Fruit fly (Drosophila melanogaster) S2 (cell line): ENCODE measurements around the gene CSN8.

ENCODE experiments used
- CG8478 ChIP-seq: fragments of >200 bp; optimal IDR thresholded peaks from 2 replicates; lab custom pipeline; 2018
- CTCF ChIP-seq, 2 experiments: fragments of >200 bp; optimal IDR thresholded peaks; 2 replicates each; lab custom pipeline; 2018

CSN8 gene

dm6 chr2L:8344536-8344935 is 20.1 kb upstream of the CSN8 start:
- no peak for TF ChIP-seq CG8478
- no peak for TF ChIP-seq CTCF (optimal IDR thresholded peaks at IDR 0.05; lab: Kevin White, UChicago)

DNA sequence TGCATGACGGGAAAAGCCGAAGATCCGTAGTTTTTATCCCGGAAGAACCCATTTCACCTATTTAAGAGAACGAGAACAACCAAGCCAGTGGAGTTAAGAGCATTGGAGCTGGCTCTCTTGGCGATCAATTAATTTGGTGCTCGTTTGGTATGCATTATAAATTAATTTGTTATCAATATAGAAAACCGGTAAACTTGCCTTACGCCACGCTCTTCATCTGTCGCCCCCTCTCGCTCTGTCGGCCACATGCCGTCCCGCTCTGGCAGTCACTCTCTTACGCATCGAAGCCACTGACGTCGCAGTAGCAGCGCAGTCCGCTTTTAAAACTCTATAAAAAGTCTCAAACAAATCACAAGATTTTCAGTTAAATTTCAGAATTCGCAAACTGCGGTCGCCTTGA is 18.4 kb upstream of the CSN8 start, which contains the start of gene CG7778:
Gene CG7778, plus strand, starts transcription at position 361 of the 400 bp plus-strand sequence.
- TF ChIP-seq CTCF (optimal IDR thresholded peaks at IDR 0.05; lab: Kevin White, UChicago) (no peak), CG8478 (no peak)

DNA sequence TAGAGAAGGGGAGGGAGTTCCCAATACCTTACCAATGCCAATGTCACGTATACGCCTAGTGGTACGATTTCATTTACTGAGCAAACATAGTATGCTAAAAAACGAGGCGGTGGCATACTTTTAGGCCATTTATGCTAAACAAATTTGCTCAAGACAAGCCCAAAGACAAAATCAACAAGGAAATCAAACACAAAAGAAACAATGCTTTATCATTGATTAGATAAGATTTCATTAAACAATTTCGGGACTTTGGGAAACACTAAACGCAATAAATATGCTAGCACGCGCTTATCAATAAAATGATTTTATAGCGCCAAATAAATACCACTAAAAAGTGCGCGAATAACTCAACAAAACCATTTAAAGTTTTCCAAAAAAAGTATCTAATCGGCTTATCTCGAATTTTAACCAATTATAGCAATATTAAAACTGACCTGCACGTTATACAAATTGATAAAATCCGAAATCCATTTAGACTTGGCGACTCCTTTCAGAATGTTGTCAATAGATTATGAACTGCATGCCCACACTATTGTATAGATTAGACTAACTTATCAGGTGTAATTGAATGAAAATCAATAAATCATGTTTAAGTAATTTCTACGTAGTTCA is 14.0 kb upstream of the CSN8 start:
- TF ChIP-seq CTCF (optimal IDR thresholded peaks at IDR 0.05; lab: Kevin White, UChicago) (no peak), CG8478 (no peak)

dm6 chr2L:8351333-8351732 is 13.3 kb upstream of the CSN8 start:
- no peak for TF ChIP-seq CTCF (optimal IDR thresholded peaks at IDR 0.05; lab: Kevin White, UChicago)
- TF ChIP-seq CG8478 = no peak

dm6 chr2L:8351864-8352263 is 12.8 kb upstream of the CSN8 start, which contains the start of gene Mur29B:
Mur29B (plus strand) TSS chr2L:8352187.
- TF ChIP-seq CTCF (optimal IDR thresholded peaks at IDR 0.05; lab: Kevin White, UChicago) (no peak), CG8478 (no peak)

DNA sequence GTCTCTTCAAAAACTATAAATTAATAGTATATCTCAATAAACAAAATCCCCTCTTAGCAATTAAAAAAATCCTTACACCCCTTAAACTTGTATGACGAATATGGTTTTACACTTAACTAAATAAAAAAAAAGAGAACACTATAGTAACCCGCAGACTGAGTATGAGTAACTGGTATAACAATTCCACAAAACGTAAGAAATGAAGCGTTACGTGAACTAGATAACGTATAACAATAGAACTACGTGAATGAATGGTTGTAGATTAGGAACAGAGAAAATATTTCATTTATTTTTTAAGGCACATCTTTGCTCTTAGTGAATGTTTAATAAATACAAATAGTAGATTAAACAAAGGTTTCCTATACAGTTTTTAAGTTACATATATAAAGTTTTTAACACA is 9.2 kb upstream of the CSN8 start:
- TF ChIP-seq CG8478 = no peak

- TF ChIP-seq CTCF (optimal IDR thresholded peaks at IDR 0.05; lab: Kevin White, UChicago) (no peak), CG8478 (no peak)
Observed at dm6 chr2L:8361204-8361952, 3.3 kb upstream of the CSN8 start.

dm6 chr2L:8362273-8362954 is 2.2 kb upstream of the CSN8 start, which contains the start of gene CG7627:
CG7627 (minus strand) TSS chr2L:8362469.
- TF ChIP-seq CTCF (optimal IDR thresholded peaks at IDR 0.05; lab: Kevin White, UChicago) (no peak), CG8478 (no peak)

- TF ChIP-seq CG8478 (no peak), CTCF (optimal IDR thresholded peaks at IDR 0.05; lab: Kevin White, UChicago) (no peak)
Observed at dm6 chr2L:8362955-8363285, 1.7 kb upstream of the CSN8 start.

dm6 chr2L:8365701-8366643 is 1.3 kb downstream of the CSN8 start, which contains the start of gene Pp2A-29B:
Pp2A-29B (plus strand) TSS chr2L:8366038.
- TF ChIP-seq CG8478 (no peak), CTCF (optimal IDR thresholded peaks at IDR 0.05; lab: Kevin White, UChicago) (no peak)

dm6 chr2L:8370364-8371326 is 6.0 kb downstream of the CSN8 start, which contains the start of gene CG17292:
CG17292 (plus strand) TSS chr2L:8370454.
- TF ChIP-seq CG8478 (no peak), CTCF (optimal IDR thresholded peaks at IDR 0.05; lab: Kevin White, UChicago) (no peak)

DNA sequence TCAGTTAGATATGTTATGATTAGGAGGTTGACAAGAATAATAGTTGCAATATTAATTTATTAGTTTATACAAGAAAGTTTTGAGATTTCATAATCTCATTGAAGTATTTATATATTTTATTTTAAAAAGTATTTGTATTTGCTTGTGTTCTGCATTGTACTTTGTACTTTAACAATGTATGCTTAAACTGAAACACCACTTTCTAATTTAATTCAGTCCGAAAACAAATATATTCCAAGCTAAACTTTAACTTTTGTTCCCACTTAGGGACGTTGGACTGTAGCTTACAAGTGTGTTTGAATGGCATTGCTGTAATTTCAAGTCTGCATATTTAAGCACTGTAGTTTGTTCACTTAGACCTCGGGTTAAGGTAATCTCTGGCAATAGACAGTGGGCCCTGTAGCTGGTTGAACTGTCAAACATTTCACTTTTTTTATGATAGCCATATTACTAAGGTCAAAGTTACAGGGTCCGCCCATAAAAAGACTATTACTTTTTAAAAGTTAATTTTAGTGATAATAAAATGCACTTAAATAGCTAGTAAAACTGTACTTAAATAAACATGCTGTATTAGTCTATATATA is 6.8 kb downstream of the CSN8 start:
- TF ChIP-seq CTCF (optimal IDR thresholded peaks at IDR 0.05; lab: Kevin White, UChicago) = no peak
- TF ChIP-seq CG8478 = no peak

- TF ChIP-seq CG8478 (no peak), CTCF (optimal IDR thresholded peaks at IDR 0.05; lab: Kevin White, UChicago) (no peak)
Observed at dm6 chr2L:8372248-8372647, 7.6 kb downstream of the CSN8 start.
